Worm (Caenorhabditis elegans) whole organism, L4 larva: ENCODE data around the gene T26A5.2.

Experiments
- daf-12 ChIP-seq: fragments of 150-350 bp; optimal IDR thresholded peaks from 2 replicates; lab custom pipeline; 2014; ENCODE audit warnings: missing biosample characterization, missing genetic modification reagents, missing genetic modification characterization
- egl-27 ChIP-seq: sonication (generic microtip); optimal IDR thresholded peaks from 3 replicates; lab custom pipeline; 2017; ENCODE audit warnings: missing biosample characterization, missing genetic modification reagents, missing genetic modification characterization
- fkh-10 ChIP-seq: fragments of 150-350 bp; optimal IDR thresholded peaks from 2 replicates; lab custom pipeline; 2014; ENCODE audit warnings: missing biosample characterization, missing genetic modification reagents, missing genetic modification characterization

- TF ChIP-seq egl-27 (tag; lab: Kevin White, UChicago) (no peak), fkh-10 (no peak), daf-12 (no peak)
These were observed 22.4 kb downstream of the T26A5.2 start, which contains the start of gene rpt-3 for ce11 chrIII:6489493-6489892.
